Fruit fly (Drosophila melanogaster): Measurements from ENCODE around the gene CG4042.

Gene CG4042

dm6 chr3L:20730323-20731238 lies 40.7 kb downstream of the CG4042 start, which contains the start of gene CG13252 (continued):
- TF ChIP-seq CG6765 (GFP tag; optimal IDR thresholded peaks at IDR 0.05) (no peak), Mes4 (GFP tag; optimal IDR thresholded peaks at IDR 0.05) (no peak), CG1832 (GFP tag; optimal IDR thresholded peaks at IDR 0.05) (no peak), CG18476 (GFP tag; optimal IDR thresholded peaks at IDR 0.05) (no peak), cwo (GFP tag; optimal IDR thresholded peaks at IDR 0.05) (no peak), Max (GFP tag; optimal IDR thresholded peaks at IDR 0.05) (no peak), MESR4 (GFP tag; optimal IDR thresholded peaks at IDR 0.05) (no peak), lola (GFP tag; optimal IDR thresholded peaks at IDR 0.05) (no peak), CG10462 (GFP tag; optimal IDR thresholded peaks at IDR 0.05) (no peak), CG31224 (GFP tag; IDR thresholded peaks at IDR 0.05) (no peak), Drgx (GFP tag; IDR thresholded peaks at IDR 0.05) (no peak), luna (GFP tag; optimal IDR thresholded peaks at IDR 0.05) (no peak), Hr51 (GFP tag; optimal IDR thresholded peaks at IDR 0.05) (peak in 1 of 2 experiments; percentile 5), MBD-R2 (GFP tag; IDR thresholded peaks at IDR 0.05) (no peak), CG17912 (GFP tag; optimal IDR thresholded peaks at IDR 0.05) (peak; percentile 62), CG18619 (GFP tag; optimal IDR thresholded peaks at IDR 0.05) (no peak), CG17802 (tag; optimal IDR thresholded peaks at IDR 0.05) (no peak), tup (GFP tag; optimal IDR thresholded peaks at IDR 0.05) (no peak), Nf-YA (GFP tag; IDR thresholded peaks at IDR 0.05) (no peak), CG34422 (GFP tag; IDR thresholded peaks at IDR 0.05) (peak; percentile 12; the same call in 1 of the 3 replicates), Taf1 (GFP tag; IDR thresholded peaks at IDR 0.05) (no peak), CG10147 (GFP tag; optimal IDR thresholded peaks at IDR 0.05) (no peak), gcm (GFP tag; optimal IDR thresholded peaks at IDR 0.05) (peak; percentile 69), gsb (GFP tag; IDR thresholded peaks at IDR 0.05) (no peak), BtbVII (GFP tag; optimal IDR thresholded peaks at IDR 0.05) (peak; percentile 35), CG6175 (GFP tag; IDR thresholded peaks at IDR 0.05) (no peak), p53 (GFP tag; optimal IDR thresholded peaks at IDR 0.05) (no peak), CG13296 (GFP tag; optimal IDR thresholded peaks at IDR 0.05) (peak; percentile 25), CG32772 (GFP tag; IDR thresholded peaks at IDR 0.05) (no peak), CG14965 (GFP tag; optimal IDR thresholded peaks at IDR 0.05; ENCODE audit: borderline replicate concordance) (no peak), NC2α (GFP tag; optimal IDR thresholded peaks at IDR 0.05) (no peak), Meics (GFP tag; optimal IDR thresholded peaks at IDR 0.05) (peak; percentile 44), fu2 (GFP tag; optimal IDR thresholded peaks at IDR 0.05) (no peak), pho (GFP tag; optimal IDR thresholded peaks at IDR 0.05) (no peak), bab2 (GFP tag; optimal IDR thresholded peaks at IDR 0.05) (peak; percentile 30), kah (GFP tag; optimal IDR thresholded peaks at IDR 0.05) (no peak), ro (GFP tag; IDR thresholded peaks at IDR 0.05) (no peak), ranshi (GFP tag; IDR thresholded peaks at IDR 0.05) (0 out of 2 replicates have a peak, but pooled peaks have one; percentile 12), sisA (GFP tag; IDR thresholded peaks at IDR 0.05) (no peak), psq (GFP tag; optimal IDR thresholded peaks at IDR 0.05) (no peak), CG12104 (GFP tag; optimal IDR thresholded peaks at IDR 0.05) (peak; percentile 44), CG4854 (GFP tag; optimal IDR thresholded peaks at IDR 0.05) (no peak), Gug (GFP tag; IDR thresholded peaks at IDR 0.05) (no peak), caup (GFP tag; optimal IDR thresholded peaks at IDR 0.05; ENCODE audit: severe bottlenecking) (peak; percentile 55), CG1233 (GFP tag; optimal IDR thresholded peaks at IDR 0.05) (peak; percentile 24), CG7928 (GFP tag; optimal IDR thresholded peaks at IDR 0.05) (no peak), Dref (GFP tag; IDR thresholded peaks at IDR 0.05) (no peak), az2 (GFP tag; optimal IDR thresholded peaks at IDR 0.05) (no peak), Opbp (GFP tag; IDR thresholded peaks at IDR 0.05; ENCODE audit: partially characterized antibody) (no peak)

All from whole organism, embryonic.